Worm (Caenorhabditis elegans) whole organism, L3 larva: ENCODE data around the gene F29A7.3.

Source experiments
- aly-2 ChIP-seq: fragments of 150-350 bp; optimal IDR thresholded peaks from 2 replicates; lab custom pipeline; 2014; ENCODE audit warnings: missing biosample characterization, missing genetic modification characterization
- ama-1 ChIP-seq: fragments of 150-350 bp; optimal IDR thresholded peaks from 2 replicates; lab custom pipeline; 2018
- ceh-16 ChIP-seq: sonication (generic microtip); optimal IDR thresholded peaks from 2 replicates; lab custom pipeline; 2017; ENCODE audit warnings: missing biosample characterization, missing genetic modification characterization
- ceh-28 ChIP-seq: fragments of 150-350 bp; optimal IDR thresholded peaks from 2 replicates; lab custom pipeline; 2014; ENCODE audit warnings: missing biosample characterization, missing genetic modification reagents, missing genetic modification characterization
- ceh-9 ChIP-seq: sonication (generic microtip); optimal IDR thresholded peaks from 2 replicates; lab custom pipeline; 2018; ENCODE audit warnings: missing biosample characterization, missing genetic modification characterization
- daf-12 ChIP-seq: fragments of 150-350 bp; optimal IDR thresholded peaks from 2 replicates; lab custom pipeline; 2014; ENCODE audit warnings: missing biosample characterization, missing genetic modification reagents, missing genetic modification characterization
- egl-27 ChIP-seq: sonication (generic microtip); optimal IDR thresholded peaks from 4 replicates; lab custom pipeline; 2017; ENCODE audit warnings: missing biosample characterization, missing genetic modification reagents, missing genetic modification characterization
- egl-5 ChIP-seq: fragments of 150-350 bp; optimal IDR thresholded peaks from 2 replicates; lab custom pipeline; 2017; ENCODE audit warnings: missing biosample characterization, missing genetic modification reagents, missing genetic modification characterization, inconsistent platforms
- elt-1 ChIP-seq: fragments of 150-350 bp; optimal IDR thresholded peaks from 2 replicates; lab custom pipeline; 2014; ENCODE audit warnings: missing biosample characterization, missing genetic modification characterization
- elt-2 ChIP-seq: sonication (generic microtip); optimal IDR thresholded peaks from 2 replicates; lab custom pipeline; 2016; ENCODE audit warnings: missing genetic modification reagents, mild to moderate bottlenecking, missing genetic modification characterization, missing compliant biosample characterization
- fkh-10 ChIP-seq: sonication (generic microtip); optimal IDR thresholded peaks from 2 replicates; lab custom pipeline; 2017; ENCODE audit warnings: missing biosample characterization, missing genetic modification reagents, missing genetic modification characterization
- fkh-2 ChIP-seq: fragments of 150-350 bp; optimal IDR thresholded peaks from 2 replicates; lab custom pipeline; 2014; ENCODE audit warnings: missing biosample characterization, missing genetic modification reagents, missing genetic modification characterization
- fos-1 ChIP-seq: fragments of 150-350 bp; optimal IDR thresholded peaks from 2 replicates; lab custom pipeline; 2014; ENCODE audit warnings: missing biosample characterization, missing genetic modification characterization
- hmg-11 ChIP-seq: sonication (generic microtip); optimal IDR thresholded peaks from 2 replicates; lab custom pipeline; 2016; ENCODE audit warnings: missing genetic modification characterization, missing compliant biosample characterization
- jun-1 ChIP-seq: fragments of 150-350 bp; optimal IDR thresholded peaks from 2 replicates; lab custom pipeline; 2014; ENCODE audit warnings: missing biosample characterization, missing genetic modification reagents, missing genetic modification characterization
- lin-15B ChIP-seq: fragments of 150-350 bp; optimal IDR thresholded peaks from 2 replicates; lab custom pipeline; 2014; ENCODE audit warnings: missing biosample characterization, missing genetic modification characterization
- lin-39 ChIP-seq: fragments of 150-350 bp; optimal IDR thresholded peaks from 2 replicates; lab custom pipeline; 2018; ENCODE audit warnings: missing biosample characterization, missing genetic modification reagents, missing genetic modification characterization
- mdl-1 ChIP-seq: fragments of 150-350 bp; optimal IDR thresholded peaks from 2 replicates; lab custom pipeline; 2014; ENCODE audit warnings: missing biosample characterization, missing genetic modification characterization
- mml-1 ChIP-seq: fragments of 150-350 bp; sonication (generic microtip); optimal IDR thresholded peaks from 3 replicates; lab custom pipeline; 2014; ENCODE audit warnings: missing biosample characterization, missing genetic modification characterization
- nfya-1 ChIP-seq: sonication (generic microtip); optimal IDR thresholded peaks from 2 replicates; lab custom pipeline; 2017; ENCODE audit warnings: missing genetic modification characterization, mild to moderate bottlenecking, missing compliant biosample characterization, antibody characterized with exemption, moderate library complexity; ENCODE audit not compliant: insufficient read depth
- nhr-11 ChIP-seq: fragments of 150-350 bp; optimal IDR thresholded peaks from 2 replicates; lab custom pipeline; 2014; ENCODE audit warnings: missing biosample characterization, missing genetic modification characterization
- nhr-23 ChIP-seq: fragments of 150-350 bp; optimal IDR thresholded peaks from 2 replicates; lab custom pipeline; 2014; ENCODE audit warnings: missing biosample characterization, missing genetic modification reagents, missing genetic modification characterization
- nhr-237 ChIP-seq: fragments of 150-350 bp; optimal IDR thresholded peaks from 2 replicates; lab custom pipeline; 2014; ENCODE audit warnings: missing biosample characterization, missing genetic modification characterization
- nhr-25 ChIP-seq: sonication (generic microtip); optimal IDR thresholded peaks from 2 replicates; lab custom pipeline; 2017; ENCODE audit warnings: missing biosample characterization, missing genetic modification characterization
- nhr-43 ChIP-seq: sonication (generic microtip); optimal IDR thresholded peaks from 2 replicates; lab custom pipeline; 2016; ENCODE audit warnings: mild to moderate bottlenecking, missing genetic modification characterization, missing compliant biosample characterization; ENCODE audit not compliant: poor library complexity, severe bottlenecking
- nhr-67 ChIP-seq: fragments of 150-350 bp; optimal IDR thresholded peaks from 2 replicates; lab custom pipeline; 2014; ENCODE audit warnings: missing biosample characterization, missing genetic modification characterization
- nhr-76 ChIP-seq: fragments of 150-350 bp; sonication (generic microtip); optimal IDR thresholded peaks from 5 replicates; lab custom pipeline; 2014; ENCODE audit warnings: missing biosample characterization, missing genetic modification characterization
- nhr-77 ChIP-seq: fragments of 150-350 bp; optimal IDR thresholded peaks from 2 replicates; lab custom pipeline; 2014; ENCODE audit warnings: missing biosample characterization, missing genetic modification characterization
- pqm-1 ChIP-seq: fragments of 150-350 bp; optimal IDR thresholded peaks from 2 replicates; lab custom pipeline; 2017; ENCODE audit warnings: missing biosample characterization, missing genetic modification characterization, inconsistent platforms
- sea-2 ChIP-seq: fragments of 150-350 bp; sonication (generic microtip); optimal IDR thresholded peaks from 4 replicates; lab custom pipeline; 2014; ENCODE audit warnings: missing biosample characterization, missing genetic modification reagents, missing genetic modification characterization
- skn-1 ChIP-seq: fragments of 150-350 bp; optimal IDR thresholded peaks from 2 replicates; lab custom pipeline; 2014; ENCODE audit warnings: missing biosample characterization, missing genetic modification characterization
- snpc-4 ChIP-seq: fragments of 150-350 bp; optimal IDR thresholded peaks from 2 replicates; lab custom pipeline; 2014; ENCODE audit warnings: missing biosample characterization, missing genetic modification characterization
- tbx-2 ChIP-seq: sonication (generic microtip); optimal IDR thresholded peaks from 2 replicates; lab custom pipeline; 2016; ENCODE audit warnings: mild to moderate bottlenecking, missing genetic modification characterization, missing compliant biosample characterization
- unc-62 ChIP-seq: fragments of 150-350 bp; sonication (generic microtip); optimal IDR thresholded peaks from 4 replicates; lab custom pipeline; 2014; ENCODE audit warnings: missing biosample characterization, missing genetic modification reagents, missing genetic modification characterization
- ztf-11 ChIP-seq: fragments of 150-350 bp; optimal IDR thresholded peaks from 2 replicates; lab custom pipeline; 2014; ENCODE audit warnings: missing biosample characterization, missing genetic modification characterization
- ztf-4 ChIP-seq: fragments of 150-350 bp; optimal IDR thresholded peaks from 2 replicates; lab custom pipeline; 2014; ENCODE audit warnings: missing biosample characterization, missing genetic modification characterization

Gene F29A7.3

DNA sequence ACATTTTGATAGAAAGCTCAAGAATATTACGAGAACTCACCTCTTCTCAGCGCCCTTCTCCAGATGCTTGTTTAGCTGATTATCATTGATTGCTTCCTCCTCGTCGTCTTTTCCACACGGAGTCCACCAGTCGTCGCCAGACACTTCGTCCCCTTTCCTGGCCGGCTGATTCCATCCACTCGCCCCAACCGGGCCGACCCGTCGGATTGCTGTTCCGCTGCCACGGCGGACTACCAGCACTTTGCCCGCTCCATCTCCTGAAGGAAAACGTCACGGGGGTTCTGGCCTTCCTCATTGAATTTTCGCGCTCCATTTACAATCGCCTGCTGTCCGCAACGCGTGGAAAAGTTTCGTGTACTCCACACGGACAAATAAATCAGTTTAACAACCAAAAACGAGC is 30.3 kb downstream of the F29A7.3 start:
- TF ChIP-seq nhr-23 (tag; lab: Kevin White, UChicago) (no peak), mdl-1 (tag; lab: Kevin White, UChicago) (no peak), mml-1 (tag; lab: Kevin White, UChicago) (no peak), egl-27 (no peak), snpc-4 (no peak)

DNA sequence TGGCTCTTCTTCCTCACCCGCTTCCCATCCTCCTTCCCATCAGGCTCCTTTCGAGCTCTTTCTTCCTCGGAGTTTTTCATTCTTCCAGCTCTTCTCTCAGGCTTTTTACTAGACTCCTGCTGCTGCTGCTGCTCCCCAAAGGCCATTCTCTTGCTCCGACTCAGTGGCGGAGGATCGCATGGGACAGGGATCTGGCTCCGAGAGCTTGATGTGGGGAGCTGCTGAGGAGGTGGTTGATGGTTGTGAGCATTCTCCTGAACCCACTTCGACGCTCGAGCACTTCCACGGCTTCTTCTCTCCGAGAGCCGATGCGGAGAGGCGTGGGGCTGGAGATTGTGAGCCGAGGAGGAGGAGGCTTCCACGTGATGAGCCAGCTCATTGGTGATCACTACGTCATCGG is 32.7 kb downstream of the F29A7.3 start:
- TF ChIP-seq nhr-11 (tag; lab: Kevin White, UChicago) (no peak), nhr-23 (tag; lab: Kevin White, UChicago) (no peak), ztf-11 (tag; lab: Kevin White, UChicago) (no peak), daf-12 (tag; lab: Kevin White, UChicago) (no peak), skn-1 (tag; lab: Kevin White, UChicago) (no peak), elt-1 (tag; lab: Kevin White, UChicago) (no peak), unc-62 (GFP tag; lab: Kevin White, UChicago) (no peak), lin-39 (tag; lab: Kevin White, UChicago) (no peak), nhr-25 (tag; lab: Kevin White, UChicago) (no peak), nhr-43 (no peak), ceh-16 (tag; lab: Kevin White, UChicago) (no peak), nhr-67 (no peak), fkh-10 (GFP tag; lab: Kevin White, UChicago) (no peak), elt-2 (tag; lab: Kevin White, UChicago) (no peak), fkh-2 (tag; lab: Kevin White, UChicago) (no peak), nhr-237 (tag; lab: Kevin White, UChicago) (no peak), lin-15B (tag; lab: Kevin White, UChicago) (no peak), egl-5 (no peak), fos-1 (tag; lab: Kevin White, UChicago) (no peak), ceh-28 (no peak)

DNA sequence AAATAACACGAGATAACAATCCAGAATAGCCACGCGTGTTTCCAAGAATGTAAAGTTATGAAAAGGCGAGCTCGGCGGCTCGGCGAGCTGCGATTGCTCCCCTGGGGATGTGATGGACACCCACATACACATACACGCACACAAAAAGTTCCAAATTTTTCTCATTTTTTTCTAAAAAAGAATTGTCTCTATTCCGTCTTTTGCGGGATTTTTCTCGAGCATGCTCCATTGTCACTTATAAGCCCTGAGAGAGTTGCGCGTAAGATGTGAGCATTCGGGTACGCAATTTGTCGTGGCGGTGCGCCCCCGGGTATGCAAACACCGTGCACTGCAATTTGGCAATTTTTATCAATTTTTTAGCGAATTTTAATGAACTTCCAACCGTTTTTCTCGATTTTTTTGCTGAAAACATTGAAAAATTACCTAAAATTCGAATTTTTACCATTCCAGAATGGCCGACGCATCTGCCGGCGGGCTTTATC is 34.0 kb downstream of the F29A7.3 start, which contains the start of the genes F08D12.12 and srpa-72:
Gene F08D12.12 (minus strand): TSS at position 51 of the 482 bp plus-strand sequence.
Gene srpa-72 (plus strand): TSS at position 451 of the 482 bp plus-strand sequence.
- TF ChIP-seq aly-2 (tag; lab: Kevin White, UChicago) (no peak), nhr-43 (no peak), hmg-11 (tag; lab: Kevin White, UChicago) (peak; percentile 85), lin-39 (tag; lab: Kevin White, UChicago) (peak; percentile 63), ztf-11 (tag; lab: Kevin White, UChicago) (no peak), nhr-77 (tag; lab: Kevin White, UChicago) (no peak), nhr-76 (tag; lab: Kevin White, UChicago) (no peak), elt-2 (tag; lab: Kevin White, UChicago) (peak; percentile 21), lin-15B (tag; lab: Kevin White, UChicago) (peak; percentile 47)

DNA sequence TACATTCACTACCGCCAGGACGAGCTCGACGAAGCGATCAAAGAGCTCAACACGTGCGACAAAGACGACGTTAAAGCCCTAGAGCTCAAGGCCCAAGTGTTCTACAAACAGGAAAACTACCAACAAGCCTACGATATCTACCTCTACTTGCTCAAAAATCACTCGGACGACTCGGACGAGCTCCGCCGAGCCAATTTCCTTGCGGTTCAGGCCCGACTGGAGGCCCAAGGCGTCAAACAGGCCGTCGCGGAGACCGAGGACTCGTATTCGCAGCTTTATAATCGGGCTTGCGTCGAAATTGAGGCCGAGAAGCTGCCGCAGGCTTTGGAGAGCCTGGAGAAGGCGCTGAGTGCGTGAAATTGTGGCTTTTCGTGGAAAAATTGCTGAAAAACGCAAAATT is 34.8 kb downstream of the F29A7.3 start:
- TF ChIP-seq nhr-25 (tag; lab: Kevin White, UChicago) (no peak), nhr-43 (no peak), pqm-1 (tag; lab: Kevin White, UChicago) (no peak), ztf-4 (tag; lab: Kevin White, UChicago) (no peak), nfya-1 (no peak), tbx-2 (no peak), elt-1 (tag; lab: Kevin White, UChicago) (no peak), nhr-23 (tag; lab: Kevin White, UChicago) (no peak), fos-1 (tag; lab: Kevin White, UChicago) (no peak), jun-1 (no peak)

DNA sequence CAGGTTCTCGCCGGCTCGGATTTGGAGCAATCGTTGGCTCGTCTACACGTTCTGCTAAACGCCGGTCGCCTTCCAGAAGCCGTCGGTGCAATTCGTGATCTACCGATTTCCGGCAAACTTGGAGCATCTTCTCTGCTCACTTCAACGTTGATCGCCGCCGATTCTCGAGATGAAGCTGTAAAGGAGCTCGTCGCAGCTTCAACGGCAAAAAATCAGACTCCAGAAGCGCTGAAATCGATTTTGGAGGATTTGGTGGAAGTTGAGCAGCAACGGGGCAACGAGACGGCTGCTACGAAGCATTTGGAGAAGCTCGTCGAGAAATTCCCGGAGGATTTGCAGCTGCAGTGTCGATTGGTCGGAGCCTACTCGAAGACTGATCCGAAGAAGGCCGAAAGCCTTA is 38.6 kb downstream of the F29A7.3 start:
- TF ChIP-seq ceh-9 (tag; lab: Kevin White, UChicago) (no peak), sea-2 (no peak), lin-39 (tag; lab: Kevin White, UChicago) (no peak), ama-1 (lab: Kevin White, UChicago) (no peak), skn-1 (tag; lab: Kevin White, UChicago) (no peak), aly-2 (tag; lab: Kevin White, UChicago) (no peak), daf-12 (tag; lab: Kevin White, UChicago) (no peak)
